Worm (Caenorhabditis elegans) whole organism, young adult: ENCODE measurements around the gene fbxc-40.
"Not testable (repeated sequence)": the region's sequence is repeated elsewhere in the genome, so short reads cannot be mapped to it uniquely, and the experiment has no call there.

Experiments
- B0019.2 ChIP-seq: fragments of 200-800 bp; sonication (Bioruptor generic); conservative IDR thresholded peaks from 2 replicates; pipeline ENCODE4 v1.3.6; 2022; ENCODE audit warnings: missing genetic modification reagents, missing genetic modification characterization, missing compliant biosample characterization
- B0336.3 ChIP-seq: fragments of 200-800 bp; sonication (Bioruptor generic); IDR thresholded peaks from 2 replicates; pipeline ENCODE4 v1.3.6; 2022; ENCODE audit warnings: missing genetic modification characterization, missing compliant biosample characterization
- C06A6.2 ChIP-seq: fragments of 200-800 bp; sonication (Bioruptor generic); conservative IDR thresholded peaks from 2 replicates; pipeline ENCODE4 v1.3.6; 2022; ENCODE audit warnings: missing genetic modification characterization, missing compliant biosample characterization
- F49E8.2 ChIP-seq: sonication (generic microtip); optimal IDR thresholded peaks from 3 replicates; lab custom pipeline; 2017; ENCODE audit warnings: missing genetic modification characterization, mild to moderate bottlenecking, missing compliant biosample characterization, antibody characterized with exemption, moderate library complexity; ENCODE audit not compliant: insufficient read depth
- F52B5.7 ChIP-seq: sonication (generic microtip); optimal IDR thresholded peaks from 2 replicates; lab custom pipeline; 2016; ENCODE audit warnings: mild to moderate bottlenecking, missing genetic modification characterization, missing compliant biosample characterization
- F57A8.1 ChIP-seq: fragments of 200-800 bp; sonication (Bioruptor generic); optimal IDR thresholded peaks from 2 replicates; lab custom pipeline; 2018; ENCODE audit warnings: mild to moderate bottlenecking, missing genetic modification characterization, moderate library complexity, missing compliant biosample characterization
- K11D2.4 ChIP-seq: fragments of 200-800 bp; sonication (Bioruptor generic); IDR thresholded peaks from 2 replicates; pipeline ENCODE4 v1.3.6; 2022; ENCODE audit warnings: missing genetic modification reagents, missing genetic modification characterization, missing compliant biosample characterization
- K12H6.12 ChIP-seq: fragments of 200-800 bp; sonication (Bioruptor generic); optimal IDR thresholded peaks from 2 replicates; lab custom pipeline; 2018; ENCODE audit warnings: mild to moderate bottlenecking, missing genetic modification characterization, missing compliant biosample characterization
- Y53G8AR.9 ChIP-seq: fragments of 200-800 bp; sonication (Bioruptor generic); conservative IDR thresholded peaks from 2 replicates; pipeline ENCODE4 v1.3.6; 2022; ENCODE audit warnings: missing genetic modification reagents, missing genetic modification characterization, missing compliant biosample characterization
- Y67H2A.10 ChIP-seq: fragments of 200-800 bp; sonication (Bioruptor generic); conservative IDR thresholded peaks from 2 replicates; pipeline ENCODE4 v1.3.6; 2022; ENCODE audit warnings: missing genetic modification reagents, missing genetic modification characterization, missing compliant biosample characterization
- ama-1 ChIP-seq, 3 experiments: fragments of 150-350 bp in 1 of 3; sonication (generic microtip) in 2 of 3; optimal IDR thresholded peaks; 2 replicates each; lab custom pipeline; 2014 to 2018; ENCODE audit warnings: missing biosample characterization in 2 of 3, missing genetic modification characterization in 2 of 3, missing genetic modification reagents in 2 of 3
- ceh-79 ChIP-seq: sonication (generic microtip); optimal IDR thresholded peaks from 2 replicates; lab custom pipeline; 2017; ENCODE audit warnings: mild to moderate bottlenecking, missing genetic modification characterization, missing compliant biosample characterization
- chd-7 ChIP-seq: sonication (generic microtip); optimal IDR thresholded peaks from 2 replicates; lab custom pipeline; 2016; ENCODE audit warnings: mild to moderate bottlenecking, missing genetic modification characterization, moderate library complexity, missing compliant biosample characterization
- efl-1 ChIP-seq: fragments of 150-350 bp; optimal IDR thresholded peaks from 2 replicates; lab custom pipeline; 2014; ENCODE audit warnings: missing biosample characterization, missing genetic modification reagents, missing genetic modification characterization
- egl-44 ChIP-seq: fragments of 200-800 bp; sonication (Bioruptor generic); IDR thresholded peaks from 2 replicates; pipeline ENCODE4 v1.3.6; 2022; ENCODE audit warnings: missing genetic modification reagents, missing genetic modification characterization, missing compliant biosample characterization
- fkh-3 ChIP-seq: sonication (generic microtip); optimal IDR thresholded peaks from 2 replicates; lab custom pipeline; 2016; ENCODE audit warnings: mild to moderate bottlenecking, missing genetic modification characterization, missing compliant biosample characterization
- gei-17 ChIP-seq: fragments of 200-800 bp; sonication (Bioruptor generic); optimal IDR thresholded peaks from 2 replicates; lab custom pipeline; 2018; ENCODE audit warnings: mild to moderate bottlenecking, missing genetic modification characterization, missing compliant biosample characterization
- him-1 ChIP-seq: sonication (generic microtip); optimal IDR thresholded peaks from 2 replicates; lab custom pipeline; 2016; ENCODE audit warnings: missing genotype, missing genetic modification reagents, missing genetic modification characterization, missing compliant biosample characterization
- lag-1 ChIP-seq: fragments of 200-800 bp; sonication (Bioruptor generic); IDR thresholded peaks from 2 replicates; pipeline ENCODE4 v1.3.6; 2022; ENCODE audit warnings: missing genetic modification reagents, missing genetic modification characterization, missing compliant biosample characterization
- let-526 ChIP-seq: fragments of 200-800 bp; sonication (Bioruptor generic); IDR thresholded peaks from 2 replicates; pipeline ENCODE4 v1.3.6; 2022; ENCODE audit warnings: missing genetic modification reagents, missing genetic modification characterization, missing compliant biosample characterization
- lin-26 ChIP-seq: fragments of 200-800 bp; sonication (Bioruptor generic); IDR thresholded peaks from 2 replicates; pipeline ENCODE4 v1.3.6; 2022; ENCODE audit warnings: missing genetic modification reagents, missing genetic modification characterization, missing compliant biosample characterization
- lin-40 ChIP-seq: sonication (generic microtip); optimal IDR thresholded peaks from 2 replicates; lab custom pipeline; 2016; ENCODE audit warnings: missing genetic modification characterization, mild to moderate bottlenecking, missing compliant biosample characterization, missing genotype, missing genetic modification reagents
- madf-6 ChIP-seq: fragments of 200-800 bp; sonication (Bioruptor generic); IDR thresholded peaks from 2 replicates; pipeline ENCODE4 v1.3.6; 2022; ENCODE audit warnings: missing genetic modification reagents, missing genetic modification characterization, missing compliant biosample characterization
- mxl-1 ChIP-seq: sonication (generic microtip); optimal IDR thresholded peaks from 2 replicates; lab custom pipeline; 2016; ENCODE audit warnings: missing genetic modification characterization, missing compliant biosample characterization
- nfya-2 ChIP-seq: fragments of 200-800 bp; sonication (Bioruptor generic); IDR thresholded peaks from 2 replicates; pipeline ENCODE4 v1.3.6; 2022; ENCODE audit warnings: missing genetic modification reagents, missing genetic modification characterization, missing compliant biosample characterization
- nhr-179 ChIP-seq: sonication (generic microtip); optimal IDR thresholded peaks from 2 replicates; lab custom pipeline; 2016; ENCODE audit warnings: mild to moderate bottlenecking, missing genetic modification characterization, missing compliant biosample characterization
- nhr-27 ChIP-seq: fragments of 200-800 bp; sonication (Bioruptor generic); optimal IDR thresholded peaks from 2 replicates; lab custom pipeline; 2018; ENCODE audit warnings: mild to moderate bottlenecking, missing genetic modification characterization, moderate library complexity, missing compliant biosample characterization
- nhr-80 ChIP-seq: sonication (generic microtip); optimal IDR thresholded peaks from 2 replicates; lab custom pipeline; 2016; ENCODE audit warnings: missing genetic modification characterization, missing compliant biosample characterization
- snpc-1.1 ChIP-seq: sonication (generic microtip); optimal IDR thresholded peaks from 2 replicates; lab custom pipeline; 2017; ENCODE audit warnings: missing genetic modification characterization, mild to moderate bottlenecking, missing compliant biosample characterization, antibody characterized with exemption, moderate library complexity, missing genotype, missing genetic modification reagents; ENCODE audit not compliant: insufficient read depth
- snpc-3.4 ChIP-seq: sonication (generic microtip); optimal IDR thresholded peaks from 2 replicates; lab custom pipeline; 2017; ENCODE audit warnings: missing genetic modification characterization, mild to moderate bottlenecking, missing compliant biosample characterization, antibody characterized with exemption, moderate library complexity, missing genotype, missing genetic modification reagents
- tbx-9 ChIP-seq: sonication (generic microtip); optimal IDR thresholded peaks from 2 replicates; lab custom pipeline; 2016; ENCODE audit warnings: borderline replicate concordance, missing genetic modification characterization, inconsistent platforms, missing compliant biosample characterization
- unc-130 ChIP-seq: sonication (generic microtip); optimal IDR thresholded peaks from 2 replicates; lab custom pipeline; 2016; ENCODE audit warnings: missing genetic modification reagents, missing genetic modification characterization, missing compliant biosample characterization
- ztf-22 ChIP-seq: fragments of 200-800 bp; sonication (Bioruptor generic); optimal IDR thresholded peaks from 2 replicates; lab custom pipeline; 2018; ENCODE audit warnings: mild to moderate bottlenecking, missing genetic modification characterization, moderate library complexity, missing compliant biosample characterization
- ztf-28 ChIP-seq: fragments of 200-800 bp; sonication (Bioruptor generic); IDR thresholded peaks from 2 replicates; pipeline ENCODE4 v1.3.6; 2022; ENCODE audit warnings: missing genetic modification reagents, missing genetic modification characterization, missing compliant biosample characterization
- ztf-3 ChIP-seq: fragments of 200-800 bp; sonication (Bioruptor generic); optimal IDR thresholded peaks from 2 replicates; lab custom pipeline; 2018; ENCODE audit warnings: mild to moderate bottlenecking, missing genetic modification characterization, missing compliant biosample characterization

Gene fbxc-40

DNA sequence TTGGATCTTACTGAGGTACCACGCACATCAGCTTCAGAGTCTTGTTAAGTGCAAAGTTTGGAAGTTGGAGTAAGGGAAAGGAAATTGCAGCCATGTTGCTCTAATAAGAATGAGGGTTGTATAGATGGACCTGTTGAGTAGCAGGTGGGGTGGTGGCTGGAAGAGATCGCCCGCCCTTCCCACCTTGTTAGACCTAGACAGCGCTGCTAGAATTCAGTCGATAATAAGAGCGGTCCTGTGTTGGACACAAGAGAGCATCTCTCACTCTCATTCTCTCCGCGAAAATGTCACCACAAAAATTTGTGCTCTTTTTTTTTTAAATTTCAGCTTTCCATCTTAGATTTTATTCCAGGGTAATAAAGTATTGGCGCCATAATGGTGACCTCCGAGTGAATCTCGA lies 15.5 kb downstream of the fbxc-40 start, which contains the start of the genes fbxb-30 and F45D11.5:
TSS of gene fbxb-30 (minus strand) at position 101 of the 400 bp plus-strand sequence.
TSS of gene F45D11.5 (plus strand) at position 352 of the 400 bp plus-strand sequence.
- TF ChIP-seq snpc-3.4 (tag; lab: Kevin White, UChicago) (no peak), ceh-79 (no peak), ztf-28 (GFP tag; lab: Robert Waterston, UW) (no peak), chd-7 (no peak), nhr-27 (tag; lab: Kevin White, UChicago) (no peak), ama-1 (optimal IDR thresholded peaks at IDR 0.05; lab: Kevin White, UChicago) (no peak), ama-1 (GFP tag; optimal IDR thresholded peaks at IDR 0.05; lab: Kevin White, UChicago) (no peak), efl-1 (no peak), tbx-9 (tag; lab: Kevin White, UChicago) (no peak), Y53G8AR.9 (GFP tag; lab: Robert Waterston, UW) (no peak), ztf-3 (no peak), K12H6.12 (tag; lab: Kevin White, UChicago) (no peak), K11D2.4 (GFP tag; lab: Robert Waterston, UW) (no peak)

DNA sequence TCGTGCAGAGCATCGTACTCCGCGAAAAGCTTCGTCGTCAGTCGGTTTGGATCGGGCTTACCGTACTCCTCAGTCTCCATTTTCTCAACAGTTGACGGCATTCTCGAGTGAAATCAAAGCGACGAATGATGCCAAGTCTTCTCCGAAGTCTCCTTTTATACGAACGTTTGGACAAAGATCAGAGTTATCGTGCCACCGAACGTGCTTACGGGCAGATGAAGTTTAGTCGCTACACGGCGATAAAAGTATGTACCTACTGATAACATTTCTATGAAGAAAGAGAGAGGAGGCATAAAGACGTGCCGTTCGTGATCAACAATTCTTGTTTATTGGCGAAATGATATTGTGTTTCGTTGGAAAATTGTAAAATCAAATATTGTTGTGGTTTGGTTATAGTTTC lies 20.6 kb downstream of the fbxc-40 start, which contains the start of gene F45D11.14:
TSS of gene F45D11.14 (minus strand) at position 101 of the 400 bp plus-strand sequence.
- TF ChIP-seq egl-44 (GFP tag; lab: Robert Waterston, UW); B0336.3 (GFP tag; lab: Robert Waterston, UW); him-1 (tag; lab: Kevin White, UChicago): not testable (repeated sequence)
- TF ChIP-seq, all 124 proteins: peak for 0; not testable (repeated sequence) for 124

DNA sequence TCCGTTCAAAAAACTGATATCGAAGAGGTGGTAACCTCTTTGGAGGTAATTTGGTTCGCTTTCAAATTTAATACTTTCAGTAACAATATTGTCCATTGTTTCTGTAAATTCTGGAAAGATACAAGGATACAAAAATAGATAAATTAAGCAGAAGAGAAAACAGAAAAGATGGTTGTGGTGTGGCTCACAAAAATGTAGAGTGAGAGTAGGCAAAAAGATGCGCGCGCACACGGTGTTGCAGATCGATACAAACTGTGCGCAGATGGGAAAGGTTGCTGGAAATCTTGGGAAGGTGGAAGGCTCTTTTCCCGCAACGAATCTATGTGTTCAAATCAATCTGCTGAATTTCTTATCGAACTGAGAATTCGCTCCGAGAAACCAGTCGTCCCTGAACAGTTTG lies 38.9 kb downstream of the fbxc-40 start, which contains the start of gene btb-11:
TSS of gene btb-11 (minus strand) at position 101 of the 400 bp plus-strand sequence.
- not testable (repeated sequence) for TF ChIP-seq lin-26 (GFP tag; lab: Robert Waterston, UW); nhr-80; nfya-2 (GFP tag; lab: Robert Waterston, UW)

DNA sequence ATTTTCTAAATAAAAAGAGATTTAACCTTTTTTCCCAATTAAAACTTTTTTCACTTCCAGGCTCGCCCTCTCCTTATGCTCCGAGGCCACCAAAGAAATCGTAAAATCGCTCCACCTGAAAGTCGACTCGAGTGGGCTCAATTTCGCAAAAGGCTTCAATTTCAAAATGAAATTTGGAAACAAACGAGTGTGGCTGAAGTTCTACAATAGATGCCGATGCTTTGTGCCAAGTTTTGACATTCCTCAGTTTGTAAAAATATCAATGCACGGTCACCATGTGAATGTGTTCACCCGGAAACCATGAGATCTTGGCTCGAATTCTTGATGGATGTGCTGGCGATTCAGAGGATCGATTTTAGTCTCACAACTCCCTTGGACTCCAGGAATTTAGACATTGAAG lies 40.9 kb downstream of the fbxc-40 start, which contains the start of gene M01D1.12:
TSS of gene M01D1.12 (plus strand) at position 301 of the 400 bp plus-strand sequence.
- TF ChIP-seq madf-6 (GFP tag; lab: Robert Waterston, UW) = no peak
- no peak for TF ChIP-seq lin-40 (tag; lab: Kevin White, UChicago)
- TF ChIP-seq fkh-3 (tag; lab: Kevin White, UChicago) = no peak
- TF ChIP-seq snpc-1.1 (tag; lab: Kevin White, UChicago) = no peak
- no peak for TF ChIP-seq F52B5.7 (tag; lab: Kevin White, UChicago)
- TF ChIP-seq nhr-27 (tag; lab: Kevin White, UChicago) = no peak
- no peak for TF ChIP-seq mxl-1
- TF ChIP-seq unc-130 (GFP tag; lab: Kevin White, UChicago) = no peak
- TF ChIP-seq ztf-22 (GFP tag; lab: Kevin White, UChicago) = no peak
- no peak for TF ChIP-seq nhr-179 (tag; lab: Kevin White, UChicago)
- TF ChIP-seq Y67H2A.10 = no peak
- no peak for TF ChIP-seq F57A8.1 (GFP tag; lab: Kevin White, UChicago)
- no peak for TF ChIP-seq C06A6.2 (GFP tag; lab: Robert Waterston, UW)
- no peak for TF ChIP-seq gei-17 (GFP tag; lab: Kevin White, UChicago)
- TF ChIP-seq F49E8.2 (tag; lab: Kevin White, UChicago) = no peak
- no peak for TF ChIP-seq egl-44 (GFP tag; lab: Robert Waterston, UW)
- TF ChIP-seq B0019.2 (GFP tag; lab: Robert Waterston, UW) = no peak
- no peak for TF ChIP-seq nhr-80
- TF ChIP-seq lag-1 (GFP tag; lab: Robert Waterston, UW) = no peak
- TF ChIP-seq let-526 (GFP tag; lab: Robert Waterston, UW) = no peak
- TF ChIP-seq, all 124 proteins: peak for 0
